Worm (Caenorhabditis elegans): ENCODE data around the gene R06B10.7.
A peak's percentile ranks its signal among the peaks of the same experiment; 100 is the strongest.

R06B10.7 gene

ce11 chrIII:1001297-1001696 is at the start of gene R06B10.7:
TSS of gene R06B10.7 (minus strand) at chrIII:1001397.
- no peak for TF ChIP-seq mep-1 (tag; optimal IDR thresholded peaks at IDR 0.05)
- no peak for TF ChIP-seq ceh-83 (GFP tag; optimal IDR thresholded peaks at IDR 0.05)
- TF ChIP-seq lin-13 (tag; optimal IDR thresholded peaks at IDR 0.05), result no peak
- TF ChIP-seq lsy-2 (tag; optimal IDR thresholded peaks at IDR 0.05), result no peak
- TF ChIP-seq hlh-1 (tag; optimal IDR thresholded peaks at IDR 0.05), result no peak
- no peak for TF ChIP-seq pha-4 (tag; optimal IDR thresholded peaks at IDR 0.05)
- TF ChIP-seq unc-120 (tag; optimal IDR thresholded peaks at IDR 0.05; ENCODE audit: poor library complexity, severe bottlenecking), result no peak

DNA sequence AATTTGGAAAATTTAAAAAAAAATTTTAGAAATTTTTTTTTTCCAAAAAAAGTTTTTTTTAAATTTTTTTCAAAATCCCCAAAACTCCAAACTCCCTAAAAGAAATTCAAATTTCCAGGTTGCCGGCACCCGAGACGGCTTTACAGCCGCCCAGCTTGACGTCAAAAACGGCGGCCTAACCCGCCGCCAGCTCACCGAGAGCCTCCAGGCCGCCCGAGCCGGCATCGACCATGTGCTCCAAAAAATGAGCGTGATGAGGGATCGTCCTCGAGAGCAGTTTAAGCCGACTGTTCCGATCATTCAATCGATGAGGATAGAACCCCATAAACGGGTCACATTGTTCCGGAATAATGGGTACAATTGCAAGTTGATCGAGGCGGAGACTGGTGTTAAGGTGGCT is 42.6 kb upstream of the R06B10.7 start:
- TF ChIP-seq pha-4 (tag; optimal IDR thresholded peaks at IDR 0.05), result no peak
- TF ChIP-seq bed-3 (GFP tag; optimal IDR thresholded peaks at IDR 0.05), result no peak
- no peak for TF ChIP-seq nhr-28 (tag; optimal IDR thresholded peaks at IDR 0.05)
- TF ChIP-seq nhr-12 (tag; optimal IDR thresholded peaks at IDR 0.05), result no peak
- no peak for TF ChIP-seq unc-120 (tag; optimal IDR thresholded peaks at IDR 0.05; ENCODE audit: poor library complexity, severe bottlenecking)
- no peak for TF ChIP-seq lsy-2 (tag; optimal IDR thresholded peaks at IDR 0.05)
- TF ChIP-seq nhr-237 (tag; optimal IDR thresholded peaks at IDR 0.05), result no peak
- TF ChIP-seq sem-2 (GFP tag; optimal IDR thresholded peaks at IDR 0.05), result no peak
- TF ChIP-seq ham-2 (GFP tag; optimal IDR thresholded peaks at IDR 0.05), result no peak

DNA sequence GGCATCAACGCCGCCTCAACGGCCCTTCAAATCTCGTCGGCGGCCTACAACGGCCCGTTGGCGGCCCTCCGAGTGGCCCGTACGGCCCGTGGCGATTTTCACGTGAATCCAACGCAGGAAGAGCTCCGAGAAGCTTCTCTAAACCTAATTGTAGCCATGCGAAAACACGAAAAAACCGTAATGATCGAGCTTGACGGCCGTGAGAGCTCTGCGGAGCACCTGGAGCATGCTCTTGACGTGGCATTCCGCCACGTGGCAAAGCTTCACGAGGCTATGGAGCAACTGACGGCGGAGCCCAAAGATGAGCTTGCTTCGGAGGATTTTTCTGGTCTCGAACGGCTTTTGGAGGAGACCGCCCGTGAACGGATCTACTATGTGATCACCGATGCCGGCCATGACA is 38.9 kb upstream of the R06B10.7 start:
- no peak for TF ChIP-seq elt-3 (tag; optimal IDR thresholded peaks at IDR 0.05)
- no peak for TF ChIP-seq ham-2 (GFP tag; optimal IDR thresholded peaks at IDR 0.05)
- TF ChIP-seq mab-5 (tag; optimal IDR thresholded peaks at IDR 0.05), result no peak
- TF ChIP-seq hlh-1 (tag; optimal IDR thresholded peaks at IDR 0.05), result no peak
- no peak for TF ChIP-seq sem-2 (GFP tag; optimal IDR thresholded peaks at IDR 0.05)
- TF ChIP-seq blmp-1 (tag; optimal IDR thresholded peaks at IDR 0.05), result no peak
- TF ChIP-seq unc-62 (GFP tag; optimal IDR thresholded peaks at IDR 0.05), result no peak
- no peak for TF ChIP-seq sptf-1 (tag; optimal IDR thresholded peaks at IDR 0.05)

DNA sequence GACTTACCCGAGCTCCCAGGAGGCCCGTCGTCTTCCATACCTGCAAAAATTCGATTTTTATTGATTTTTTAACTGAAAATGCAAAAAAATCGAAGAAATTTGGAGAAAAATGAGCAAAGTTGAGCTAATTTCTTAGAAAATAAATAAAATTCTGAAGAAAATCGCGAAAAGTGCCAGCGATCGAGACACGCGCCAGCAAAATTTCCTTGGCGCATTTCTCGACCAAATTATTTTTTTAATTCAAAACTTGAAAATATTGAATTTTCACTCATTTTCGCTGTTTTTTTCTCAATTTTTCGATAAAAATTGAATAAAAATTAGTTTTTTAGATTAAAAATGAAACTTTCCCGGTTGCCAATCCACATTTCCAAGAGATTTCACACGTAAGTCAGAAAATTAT is 36.0 kb upstream of the R06B10.7 start, which contains the start of the genes chin-1 and BE0003N10.1:
Gene chin-1, minus strand, starts transcription at position 40 of the 400 bp plus-strand sequence.
Gene BE0003N10.1, plus strand, starts transcription at position 320 of the 400 bp plus-strand sequence.
- peak; percentile 31 for TF ChIP-seq lin-13 (tag; optimal IDR thresholded peaks at IDR 0.05)
- no peak for TF ChIP-seq unc-62 (GFP tag; optimal IDR thresholded peaks at IDR 0.05)
- no peak for TF ChIP-seq elt-3 (tag; optimal IDR thresholded peaks at IDR 0.05)
- no peak for TF ChIP-seq mab-5 (tag; optimal IDR thresholded peaks at IDR 0.05)
- no peak for TF ChIP-seq sem-2 (GFP tag; optimal IDR thresholded peaks at IDR 0.05)
- TF ChIP-seq tbx-8 (GFP tag; optimal IDR thresholded peaks at IDR 0.05), result no peak
- TF ChIP-seq blmp-1 (tag; optimal IDR thresholded peaks at IDR 0.05), result no peak
- no peak for TF ChIP-seq bed-3 (GFP tag; optimal IDR thresholded peaks at IDR 0.05)
- no peak for TF ChIP-seq ceh-39 (tag; optimal IDR thresholded peaks at IDR 0.05)
- peak; percentile 28 for TF ChIP-seq lsy-2 (tag; optimal IDR thresholded peaks at IDR 0.05)
- no peak for TF ChIP-seq drap-1 (GFP tag; optimal IDR thresholded peaks at IDR 0.05)
- no peak for TF ChIP-seq snpc-4 (tag; optimal IDR thresholded peaks at IDR 0.05)
- no peak for TF ChIP-seq unc-120 (tag; optimal IDR thresholded peaks at IDR 0.05; ENCODE audit: poor library complexity, severe bottlenecking)
- TF ChIP-seq nhr-28 (tag; optimal IDR thresholded peaks at IDR 0.05), result no peak
- TF ChIP-seq mep-1 (tag; optimal IDR thresholded peaks at IDR 0.05), result peak; percentile 30
- no peak for TF ChIP-seq unc-39 (tag; optimal IDR thresholded peaks at IDR 0.05)
- TF ChIP-seq ztf-11 (tag; optimal IDR thresholded peaks at IDR 0.05), result no peak
- TF ChIP-seq ceh-43 (GFP tag; optimal IDR thresholded peaks at IDR 0.05), result no peak
- no peak for TF ChIP-seq mls-2 (tag; optimal IDR thresholded peaks at IDR 0.05)
- no peak for TF ChIP-seq pha-4 (tag; optimal IDR thresholded peaks at IDR 0.05)
- TF ChIP-seq ces-1 (GFP tag; optimal IDR thresholded peaks at IDR 0.05), result peak; percentile 32
- TF ChIP-seq nhr-2 (tag; optimal IDR thresholded peaks at IDR 0.05), result no peak
- no peak for TF ChIP-seq hlh-1 (tag; optimal IDR thresholded peaks at IDR 0.05)
- TF ChIP-seq cnd-1 (tag; optimal IDR thresholded peaks at IDR 0.05), result no peak
- no peak for TF ChIP-seq ham-2 (GFP tag; optimal IDR thresholded peaks at IDR 0.05)
- TF ChIP-seq nhr-76 (tag; optimal IDR thresholded peaks at IDR 0.05), result no peak
- TF ChIP-seq lin-32 (GFP tag; optimal IDR thresholded peaks at IDR 0.05), result no peak
- no peak for TF ChIP-seq elt-1 (tag; optimal IDR thresholded peaks at IDR 0.05; ENCODE audit: borderline replicate concordance, insufficient read depth)

DNA sequence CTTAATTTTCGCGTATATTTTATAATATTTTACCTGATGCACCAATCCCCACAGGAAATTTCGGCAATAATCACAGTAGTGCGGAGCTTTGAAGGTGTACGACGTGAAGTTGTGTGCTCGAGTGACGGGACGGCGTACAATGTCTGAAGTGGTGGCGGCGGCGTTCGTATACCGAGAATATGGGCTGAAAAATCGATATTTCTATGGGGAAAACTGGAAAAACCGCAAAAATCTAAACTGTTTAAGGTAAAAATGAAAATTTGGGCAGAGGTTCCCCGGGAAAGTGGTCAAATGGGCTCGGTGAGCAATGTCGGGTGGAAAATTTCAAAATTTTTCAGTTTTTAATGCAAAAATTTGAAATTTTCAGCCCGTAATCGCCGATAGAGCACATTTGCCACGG is 33.7 kb upstream of the R06B10.7 start:
- no peak for TF ChIP-seq mls-2 (tag; optimal IDR thresholded peaks at IDR 0.05)
- no peak for TF ChIP-seq bed-3 (GFP tag; optimal IDR thresholded peaks at IDR 0.05)
- TF ChIP-seq hlh-1 (tag; optimal IDR thresholded peaks at IDR 0.05), result no peak
- TF ChIP-seq pha-4 (tag; optimal IDR thresholded peaks at IDR 0.05), result no peak
- TF ChIP-seq elt-1 (tag; optimal IDR thresholded peaks at IDR 0.05; ENCODE audit: borderline replicate concordance, insufficient read depth), result no peak
- TF ChIP-seq ceh-43 (GFP tag; optimal IDR thresholded peaks at IDR 0.05), result no peak
- TF ChIP-seq cnd-1 (tag; optimal IDR thresholded peaks at IDR 0.05), result no peak

All from whole organism, mixed stage, embryonic.